Fruit fly (Drosophila melanogaster): ENCODE results near the gene Lar.

dm6 chr2L:19756040-19756439 lies 169.6 kb downstream of the Lar start:
- TF ChIP-seq CTCF (optimal IDR thresholded peaks at IDR 0.05) (no peak), CG8478 (optimal IDR thresholded peaks at IDR 0.05) (no peak)
